Worm (Caenorhabditis elegans): ENCODE results near the gene H04D03.2.

The H04D03.2 gene

ce11 chrIII:10461164-10461546 lies 18.9 kb upstream of the H04D03.2 start, which contains the start of gene atx-2 (continued):
- no peak for TF ChIP-seq Y56A3A.18 (GFP tag; IDR thresholded peaks at IDR 0.05)
- TF ChIP-seq Y95B8A.8 (GFP tag; IDR thresholded peaks at IDR 0.05): peak; percentile 90
- no peak for TF ChIP-seq him-1 (tag; optimal IDR thresholded peaks at IDR 0.05)
- TF ChIP-seq ztf-28 (GFP tag; IDR thresholded peaks at IDR 0.05): peak; percentile 95
- peak; percentile 54; the same call in 1 of the 2 replicates for TF ChIP-seq ceh-40 (GFP tag; IDR thresholded peaks at IDR 0.05)
- peak; percentile 86 for TF ChIP-seq B0336.3 (GFP tag; IDR thresholded peaks at IDR 0.05)
- peak; percentile 91 for TF ChIP-seq rcor-1 (GFP tag; IDR thresholded peaks at IDR 0.05)
- TF ChIP-seq hsf-1 (GFP tag; IDR thresholded peaks at IDR 0.05): peak; percentile 69; the same call in 1 of the 2 replicates
- TF ChIP-seq akir-1 (GFP tag; optimal IDR thresholded peaks at IDR 0.05): peak; percentile 47
- no peak for TF ChIP-seq fkh-3 (tag; optimal IDR thresholded peaks at IDR 0.05)
- peak; percentile 91 for TF ChIP-seq lin-54 (GFP tag; optimal IDR thresholded peaks at IDR 0.05)
- TF ChIP-seq F39B2.1 (GFP tag; IDR thresholded peaks at IDR 0.05): 0 out of 2 replicates have a peak, but pooled peaks have one; percentile 48
- no peak for TF ChIP-seq egl-18 (GFP tag; IDR thresholded peaks at IDR 0.05)
- no peak for TF ChIP-seq ama-1 (optimal IDR thresholded peaks at IDR 0.05)
- peak in 1 of 2 experiments; percentile 27 for TF ChIP-seq ama-1 (GFP tag; optimal IDR thresholded peaks at IDR 0.05)
- TF ChIP-seq ztf-6 (GFP tag; IDR thresholded peaks at IDR 0.05): 0 out of 2 replicates have a peak, but pooled peaks have one; percentile 76
- peak; percentile 74; the same call in 1 of the 2 replicates for TF ChIP-seq cebp-2 (GFP tag; IDR thresholded peaks at IDR 0.05)
- peak; percentile 86 for TF ChIP-seq Y67H2A.10 (GFP tag; conservative IDR thresholded peaks at IDR 0.05)
- peak; percentile 89 for TF ChIP-seq madf-10 (tag; optimal IDR thresholded peaks at IDR 0.05)
- TF ChIP-seq ceh-58 (GFP tag; IDR thresholded peaks at IDR 0.05): 0 out of 2 replicates have a peak, but pooled peaks have one; percentile 64
- TF ChIP-seq F52B5.7 (tag; optimal IDR thresholded peaks at IDR 0.05): peak; percentile 97
- peak; percentile 86 for TF ChIP-seq F49E8.2 (tag; optimal IDR thresholded peaks at IDR 0.05; ENCODE audit: insufficient read depth)
- peak; percentile 61 to 84 for TF ChIP-seq let-607 (tag; optimal IDR thresholded peaks at IDR 0.05)
- TF ChIP-seq ceh-100 (GFP tag; IDR thresholded peaks at IDR 0.05): peak; percentile 99
- peak; percentile 85 for TF ChIP-seq nhr-90 (tag; optimal IDR thresholded peaks at IDR 0.05)
- TF ChIP-seq snpc-4 (GFP tag; optimal IDR thresholded peaks at IDR 0.05): peak; percentile 69
- TF ChIP-seq snpc-4 (tag; optimal IDR thresholded peaks at IDR 0.05): peak; percentile 6 to 84 (median 62)
- TF ChIP-seq aptf-3 (GFP tag; IDR thresholded peaks at IDR 0.05): peak; percentile 78; the same call in 1 of the 2 replicates
- peak; percentile 93 for TF ChIP-seq zim-3 (tag; optimal IDR thresholded peaks at IDR 0.05)
- no peak for TF ChIP-seq F57A8.1 (GFP tag; optimal IDR thresholded peaks at IDR 0.05)
- peak; percentile 76 for TF ChIP-seq lsl-1 (GFP tag; optimal IDR thresholded peaks at IDR 0.05)
- peak; percentile 88 for TF ChIP-seq hrde-1 (tag; optimal IDR thresholded peaks at IDR 0.05; ENCODE audit: borderline replicate concordance)
- peak; percentile 35 for TF ChIP-seq dpl-1 (GFP tag; optimal IDR thresholded peaks at IDR 0.05)
- TF ChIP-seq B0261.1 (tag; optimal IDR thresholded peaks at IDR 0.05): no peak
- TF ChIP-seq ccch-3 (GFP tag; optimal IDR thresholded peaks at IDR 0.05): no peak
- peak; percentile 96 for TF ChIP-seq mcd-1 (GFP tag; IDR thresholded peaks at IDR 0.05)
- TF ChIP-seq ceh-79 (tag; optimal IDR thresholded peaks at IDR 0.05): peak; percentile 4
- no peak for TF ChIP-seq Y53F4B.3 (GFP tag; IDR thresholded peaks at IDR 0.05)

DNA sequence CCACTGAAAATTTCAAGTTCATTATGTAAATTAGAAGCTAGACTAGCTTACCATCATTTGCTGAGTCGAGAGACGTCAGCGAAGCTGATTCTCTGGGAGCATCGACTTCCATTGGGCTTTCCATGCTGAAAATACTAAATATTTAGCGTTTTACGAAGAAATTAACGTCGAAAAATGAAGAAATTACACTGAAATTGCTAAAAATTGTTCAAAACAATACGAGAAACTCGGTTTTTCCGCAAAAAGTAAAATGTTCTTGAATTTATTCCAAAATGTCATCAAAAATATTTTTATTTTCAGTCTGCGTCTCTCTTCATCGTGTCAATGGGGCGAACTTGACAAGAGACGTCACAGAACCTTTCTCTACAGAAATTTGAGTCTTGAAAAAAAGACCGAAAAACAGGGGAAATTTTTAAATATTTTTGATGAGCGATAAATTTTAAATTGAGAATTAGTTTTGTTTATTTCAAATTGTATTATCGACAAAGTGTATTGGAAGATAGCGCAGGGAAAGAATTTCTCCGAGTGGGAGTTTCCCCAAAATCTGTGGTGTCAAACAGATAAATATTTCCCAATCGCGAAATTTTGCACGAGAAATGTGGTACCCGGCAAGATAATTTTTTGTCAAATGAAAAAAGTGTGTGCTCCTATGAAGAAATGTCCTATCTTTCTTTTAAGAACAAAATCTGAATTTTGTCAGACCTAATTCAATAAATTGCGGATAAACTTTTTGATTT lies 18.4 kb upstream of the H04D03.2 start, which contains the start of gene ecps-1:
Gene ecps-1, minus strand, starts transcription at position 125 of the 737 bp plus-strand sequence.
- no peak for TF ChIP-seq xnd-1 (tag; optimal IDR thresholded peaks at IDR 0.05)
- peak; percentile 79 for TF ChIP-seq lsl-1 (GFP tag; optimal IDR thresholded peaks at IDR 0.05)
- no peak for TF ChIP-seq F55B11.4 (tag; optimal IDR thresholded peaks at IDR 0.05; ENCODE audit: borderline replicate concordance, insufficient read depth)
- TF ChIP-seq mcd-1 (GFP tag; IDR thresholded peaks at IDR 0.05): peak; percentile 98
- TF ChIP-seq mel-28 (tag; optimal IDR thresholded peaks at IDR 0.05; ENCODE audit: borderline replicate concordance): no peak
- TF ChIP-seq nhr-27 (tag; optimal IDR thresholded peaks at IDR 0.05): no peak
- TF ChIP-seq nhr-90 (tag; optimal IDR thresholded peaks at IDR 0.05): no peak
- peak; percentile 93 for TF ChIP-seq dox-1 (GFP tag; IDR thresholded peaks at IDR 0.05)
- peak; percentile 44; the same call in 1 of the 2 replicates for TF ChIP-seq egrh-3 (GFP tag; IDR thresholded peaks at IDR 0.05)
- peak; percentile 84 for TF ChIP-seq ztf-25 (GFP tag; IDR thresholded peaks at IDR 0.05)
- TF ChIP-seq K11D2.4 (GFP tag; IDR thresholded peaks at IDR 0.05): peak; percentile 68; the same call in 1 of the 2 replicates
- peak; percentile 6 to 37 for TF ChIP-seq rec-8 (tag; optimal IDR thresholded peaks at IDR 0.05)
- TF ChIP-seq sea-2 (GFP tag; IDR thresholded peaks at IDR 0.05): no peak
- TF ChIP-seq Y56A3A.18 (GFP tag; IDR thresholded peaks at IDR 0.05): no peak
- no peak for TF ChIP-seq hsf-1 (GFP tag; IDR thresholded peaks at IDR 0.05)
